Worm (Caenorhabditis elegans): ENCODE data around the gene ppm-2.

ppm-2 gene

DNA sequence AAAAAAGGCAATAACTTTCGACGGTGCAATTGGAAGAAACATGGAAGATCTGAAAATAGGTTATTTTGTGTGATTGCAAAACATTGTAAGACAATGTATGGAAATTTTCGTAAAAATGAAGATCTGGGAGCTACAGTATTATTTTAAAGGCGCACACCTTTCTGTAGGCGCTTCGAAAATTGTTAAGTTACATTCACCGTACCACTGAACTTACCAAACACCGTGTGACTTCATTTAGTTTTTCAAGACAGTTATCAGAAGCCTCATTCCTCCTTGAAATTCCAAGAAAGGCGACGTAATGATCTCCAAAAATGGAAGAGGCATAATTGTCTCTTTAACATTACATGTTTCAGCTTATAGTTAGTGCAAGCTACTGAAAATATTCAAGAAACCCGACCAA lies 3.6 kb downstream of the ppm-2 start (continued):
- no peak for TF ChIP-seq sdz-38 (tag; optimal IDR thresholded peaks at IDR 0.05)
- TF ChIP-seq egl-18 (GFP tag; IDR thresholded peaks at IDR 0.05): 0 out of 2 replicates have a peak, but pooled peaks have one; percentile 28
- TF ChIP-seq attf-6 (GFP tag; IDR thresholded peaks at IDR 0.05): no peak
- no peak for TF ChIP-seq mel-28 (tag; optimal IDR thresholded peaks at IDR 0.05; ENCODE audit: borderline replicate concordance)
- TF ChIP-seq ztf-6 (GFP tag; IDR thresholded peaks at IDR 0.05): peak; percentile 55; the same call in 1 of the 2 replicates
- TF ChIP-seq tlf-1 (GFP tag; optimal IDR thresholded peaks at IDR 0.05): no peak
- peak; percentile 6 for TF ChIP-seq lin-40 (tag; optimal IDR thresholded peaks at IDR 0.05)
- TF ChIP-seq fkh-3 (tag; optimal IDR thresholded peaks at IDR 0.05): no peak
- peak; percentile 13 for TF ChIP-seq athp-1 (tag; optimal IDR thresholded peaks at IDR 0.05)
- no peak for TF ChIP-seq nfya-1 (tag; optimal IDR thresholded peaks at IDR 0.05; ENCODE audit: borderline replicate concordance, insufficient read depth)
- 0 out of 2 replicates have a peak, but pooled peaks have one; percentile 9 for TF ChIP-seq hmg-1.2 (GFP tag; IDR thresholded peaks at IDR 0.05)
- TF ChIP-seq rpc-1 (optimal IDR thresholded peaks at IDR 0.05): no peak
- TF ChIP-seq rpc-1 (tag; optimal IDR thresholded peaks at IDR 0.05): no peak
- TF ChIP-seq repo-1 (tag; optimal IDR thresholded peaks at IDR 0.05): peak; percentile 57
- TF ChIP-seq nhr-179 (tag; optimal IDR thresholded peaks at IDR 0.05): no peak
- TF ChIP-seq cebp-2 (GFP tag; IDR thresholded peaks at IDR 0.05): no peak
- TF ChIP-seq akir-1 (GFP tag; optimal IDR thresholded peaks at IDR 0.05): no peak
- TF ChIP-seq bed-2 (GFP tag; IDR thresholded peaks at IDR 0.05): no peak
- TF ChIP-seq egl-44 (GFP tag; IDR thresholded peaks at IDR 0.05): 0 out of 2 replicates have a peak, but pooled peaks have one; percentile 18
- no peak for TF ChIP-seq atf-7 (tag; optimal IDR thresholded peaks at IDR 0.05)
- no peak for TF ChIP-seq sptf-2 (GFP tag; optimal IDR thresholded peaks at IDR 0.05)
- no peak for TF ChIP-seq cebp-1 (GFP tag; IDR thresholded peaks at IDR 0.05)
- peak; percentile 48 for TF ChIP-seq cebp-1 (tag; optimal IDR thresholded peaks at IDR 0.05)
- peak; percentile 8; the same call in 1 of the 2 replicates for TF ChIP-seq lir-1 (GFP tag; conservative IDR thresholded peaks at IDR 0.05)
- TF ChIP-seq let-607 (tag; optimal IDR thresholded peaks at IDR 0.05): peak in 1 of 2 experiments; percentile 34
- TF ChIP-seq ama-1 (optimal IDR thresholded peaks at IDR 0.05): no peak
- no peak for TF ChIP-seq ama-1 (GFP tag; optimal IDR thresholded peaks at IDR 0.05)
- peak; percentile 48; the same call in 1 of the 2 replicates for TF ChIP-seq K11D2.4 (GFP tag; IDR thresholded peaks at IDR 0.05)
- TF ChIP-seq rcor-1 (GFP tag; IDR thresholded peaks at IDR 0.05): no peak
- TF ChIP-seq pha-4 (tag; optimal IDR thresholded peaks at IDR 0.05): no peak
- TF ChIP-seq tbx-9 (tag; optimal IDR thresholded peaks at IDR 0.05; ENCODE audit: borderline replicate concordance): no peak
- TF ChIP-seq Y56A3A.18 (GFP tag; IDR thresholded peaks at IDR 0.05): no peak
- peak; percentile 17; the same call in 1 of the 2 replicates for TF ChIP-seq nfya-2 (GFP tag; IDR thresholded peaks at IDR 0.05)
- no peak for TF ChIP-seq dox-1 (GFP tag; IDR thresholded peaks at IDR 0.05)
- TF ChIP-seq nfyb-1 (GFP tag; IDR thresholded peaks at IDR 0.05): peak; percentile 75
- TF ChIP-seq ztf-3 (GFP tag; optimal IDR thresholded peaks at IDR 0.05): no peak

DNA sequence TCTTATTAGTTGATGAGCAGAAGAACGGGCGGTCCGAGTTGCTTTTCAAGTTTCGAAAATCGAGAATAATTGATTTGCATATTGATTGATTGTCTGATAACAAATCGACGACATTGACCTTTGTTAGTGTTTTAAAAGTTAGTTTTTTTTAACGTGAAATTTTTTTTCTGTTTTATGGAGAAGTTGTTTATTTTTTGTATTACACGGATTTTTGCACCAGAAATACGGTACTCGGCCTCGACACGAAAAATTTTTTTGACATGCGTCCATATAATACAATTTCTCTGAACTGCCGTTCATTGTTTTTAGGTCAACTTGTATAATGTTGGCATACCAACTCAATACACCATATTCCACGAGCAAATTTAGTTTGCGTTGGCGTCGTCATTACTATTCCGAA lies 5.1 kb downstream of the ppm-2 start, which contains the start of gene T23F11.2:
Gene T23F11.2 (minus strand): TSS at position 101 of the 400 bp plus-strand sequence.
- no peak for TF ChIP-seq tbx-9 (tag; optimal IDR thresholded peaks at IDR 0.05; ENCODE audit: borderline replicate concordance)
- TF ChIP-seq cebp-1 (GFP tag; IDR thresholded peaks at IDR 0.05): no peak
- TF ChIP-seq cebp-1 (tag; optimal IDR thresholded peaks at IDR 0.05): no peak

DNA sequence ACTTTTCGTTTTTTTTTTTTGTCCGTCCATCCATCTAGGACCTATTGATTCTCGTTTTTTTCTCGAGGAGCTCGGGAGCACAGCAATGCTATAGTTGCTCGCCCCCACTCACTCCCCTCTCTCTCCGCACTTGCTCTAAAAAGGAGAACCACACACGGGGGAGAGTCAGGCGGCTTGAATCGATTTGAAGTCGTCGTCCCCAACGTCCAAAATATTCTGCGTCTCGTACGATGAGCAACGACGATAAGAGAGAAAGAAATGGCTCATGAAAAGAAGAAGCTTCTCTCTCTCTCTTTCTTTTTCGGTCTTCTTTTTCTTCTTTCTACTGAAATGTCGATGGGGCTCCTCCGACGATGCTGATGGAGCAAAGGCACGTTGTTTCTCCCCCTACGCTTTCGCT lies 6.1 kb downstream of the ppm-2 start:
- TF ChIP-seq sdz-38 (tag; optimal IDR thresholded peaks at IDR 0.05): no peak
- TF ChIP-seq sea-2 (GFP tag; IDR thresholded peaks at IDR 0.05): no peak
- no peak for TF ChIP-seq zfh-2 (GFP tag; conservative IDR thresholded peaks at IDR 0.05)
- TF ChIP-seq bed-1 (GFP tag; IDR thresholded peaks at IDR 0.05): no peak
- peak; percentile 13 for TF ChIP-seq lin-40 (tag; optimal IDR thresholded peaks at IDR 0.05)
- TF ChIP-seq F52B5.7 (tag; optimal IDR thresholded peaks at IDR 0.05): no peak
- TF ChIP-seq Y53G8AR.9 (GFP tag; conservative IDR thresholded peaks at IDR 0.05): no peak
- peak in 1 of 3 experiments; percentile 51 for TF ChIP-seq lin-35 (GFP tag; optimal IDR thresholded peaks at IDR 0.05)
- TF ChIP-seq attf-5 (GFP tag; optimal IDR thresholded peaks at IDR 0.05): no peak
- TF ChIP-seq ceh-100 (GFP tag; IDR thresholded peaks at IDR 0.05): no peak
- no peak for TF ChIP-seq hmg-1.2 (GFP tag; IDR thresholded peaks at IDR 0.05)
- TF ChIP-seq bed-2 (GFP tag; IDR thresholded peaks at IDR 0.05): no peak
- no peak for TF ChIP-seq attf-3 (GFP tag; conservative IDR thresholded peaks at IDR 0.05)
- TF ChIP-seq ceh-27 (GFP tag; optimal IDR thresholded peaks at IDR 0.05): peak; percentile 41
- no peak for TF ChIP-seq sptf-2 (GFP tag; optimal IDR thresholded peaks at IDR 0.05)
- TF ChIP-seq rcor-1 (GFP tag; IDR thresholded peaks at IDR 0.05): no peak
- no peak for TF ChIP-seq egl-18 (GFP tag; IDR thresholded peaks at IDR 0.05)
- no peak for TF ChIP-seq cebp-1 (GFP tag; IDR thresholded peaks at IDR 0.05)
- peak; percentile 39 for TF ChIP-seq cebp-1 (tag; optimal IDR thresholded peaks at IDR 0.05)
- TF ChIP-seq dpff-1 (tag; optimal IDR thresholded peaks at IDR 0.05): no peak
